Comparison of ENCODE assay signal across 5 fruit fly cellular contexts in genomic region chr3R:15250454-15250853, dm6.
TF ChIP-seq lines count a peak whose summit lies in the region.

No protein-coding gene starts in this region.

- no peak for TF ChIP-seq CTCF in whole organism, embryonic (GFP tag; optimal IDR thresholded peaks at IDR 0.05; lab: Kevin White, UChicago)

TF ChIP-seq in whole organism, adult, 20 proteins besides CTCF, POLR2A, EP300 and RAD21 (continues in another document):
- TF ChIP-seq CG11617 (GFP tag; optimal IDR thresholded peaks at IDR 0.05; lab: Kevin White, UChicago) (peak; percentile 58), ovo (GFP tag; optimal IDR thresholded peaks at IDR 0.05; lab: Kevin White, UChicago) (no peak), tj (GFP tag; optimal IDR thresholded peaks at IDR 0.05; lab: Kevin White, UChicago) (peak; percentile 19), kay (GFP tag; lab: Kevin White, UChicago; ENCODE audit: borderline replicate concordance) (no peak), CG7045 (GFP tag; optimal IDR thresholded peaks at IDR 0.05; lab: Kevin White, UChicago) (peak; percentile 57), CG7101 (tag; optimal IDR thresholded peaks at IDR 0.05; lab: Kevin White, UChicago) (peak; percentile 69), cnc (optimal IDR thresholded peaks at IDR 0.05; lab: Kevin White, UChicago) (no peak), Crg-1 (GFP tag; optimal IDR thresholded peaks at IDR 0.05; lab: Kevin White, UChicago) (no peak), cic (GFP tag; optimal IDR thresholded peaks at IDR 0.05; lab: Kevin White, UChicago) (peak; percentile 24), CG5204 (GFP tag; optimal IDR thresholded peaks at IDR 0.05; lab: Kevin White, UChicago) (peak; percentile 63), Clk (GFP tag; optimal IDR thresholded peaks at IDR 0.05; lab: Kevin White, UChicago) (peak; percentile 39), CG1620 (GFP tag; optimal IDR thresholded peaks at IDR 0.05; lab: Kevin White, UChicago) (no peak), pad (GFP tag; optimal IDR thresholded peaks at IDR 0.05; lab: Kevin White, UChicago) (peak; percentile 83), CG33017 (tag; optimal IDR thresholded peaks at IDR 0.05; lab: Kevin White, UChicago) (peak; percentile 88), CG12768 (GFP tag; optimal IDR thresholded peaks at IDR 0.05; lab: Kevin White, UChicago) (peak; percentile 51), Mnt (GFP tag; optimal IDR thresholded peaks at IDR 0.05; lab: Kevin White, UChicago) (peak; percentile 21), Hr96 (GFP tag; optimal IDR thresholded peaks at IDR 0.05; lab: Kevin White, UChicago) (no peak), CG14711 (tag; optimal IDR thresholded peaks at IDR 0.05; lab: Kevin White, UChicago) (peak; percentile 47)

TF ChIP-seq in whole organism, embryonic, 481 proteins besides CTCF, POLR2A, EP300 and RAD21 (continues in another document):
- TF ChIP-seq lilli (GFP tag; optimal IDR thresholded peaks at IDR 0.05; lab: Kevin White, UChicago) (peak; percentile 65), CG17612 (GFP tag; IDR thresholded peaks at IDR 0.05; lab: Robert Waterston, UW) (peak; percentile 52; the same call in 1 of the 2 replicates), Bdp1 (GFP tag; optimal IDR thresholded peaks at IDR 0.05; lab: Kevin White, UChicago) (peak; percentile 18), cwo (GFP tag; optimal IDR thresholded peaks at IDR 0.05; lab: Kevin White, UChicago) (peak; percentile 72), CG7928 (GFP tag; optimal IDR thresholded peaks at IDR 0.05; lab: Kevin White, UChicago) (no peak), pho (GFP tag; optimal IDR thresholded peaks at IDR 0.05; lab: Kevin White, UChicago) (peak; percentile 46), Hsf (GFP tag; optimal IDR thresholded peaks at IDR 0.05; lab: Kevin White, UChicago) (peak; percentile 45), sens (GFP tag; lab: Kevin White, UChicago) (peak; percentile 76), CG32772 (GFP tag; IDR thresholded peaks at IDR 0.05; lab: Robert Waterston, UW) (peak; percentile 69), CG17186 (GFP tag; optimal IDR thresholded peaks at IDR 0.05; lab: Kevin White, UChicago) (no peak), al (GFP tag; IDR thresholded peaks at IDR 0.05; lab: Robert Waterston, UW) (peak; percentile 57), CG8944 (GFP tag; optimal IDR thresholded peaks at IDR 0.05; lab: Kevin White, UChicago) (no peak), chif (GFP tag; optimal IDR thresholded peaks at IDR 0.05; lab: Kevin White, UChicago) (no peak), CG4424 (GFP tag; optimal IDR thresholded peaks at IDR 0.05; lab: Kevin White, UChicago) (peak; percentile 24), CG10979 (tag; optimal IDR thresholded peaks at IDR 0.05; lab: Kevin White, UChicago) (peak; percentile 45), Mad (GFP tag; optimal IDR thresholded peaks at IDR 0.05; lab: Kevin White, UChicago) (peak; percentile 11), tx (GFP tag; optimal IDR thresholded peaks at IDR 0.05; lab: Kevin White, UChicago) (no peak), crp (GFP tag; optimal IDR thresholded peaks at IDR 0.05; lab: Kevin White, UChicago) (peak in 1 of 2 experiments; percentile 2), Taf1 (GFP tag; IDR thresholded peaks at IDR 0.05; lab: Robert Waterston, UW) (peak; percentile 67)

TF ChIP-seq in whole organism, prepupa, 60 proteins besides CTCF, POLR2A, EP300 and RAD21 (continues in another document):
- TF ChIP-seq CG10631 (GFP tag; optimal IDR thresholded peaks at IDR 0.05; lab: Kevin White, UChicago) (peak; percentile 66), CG34406 (GFP tag; optimal IDR thresholded peaks at IDR 0.05; lab: Kevin White, UChicago) (no peak), CG6854 (GFP tag; optimal IDR thresholded peaks at IDR 0.05; lab: Kevin White, UChicago) (no peak), Eip93F (GFP tag; optimal IDR thresholded peaks at IDR 0.05; lab: Kevin White, UChicago) (no peak), CG3919 (GFP tag; optimal IDR thresholded peaks at IDR 0.05; lab: Kevin White, UChicago) (no peak), Sox15 (GFP tag; optimal IDR thresholded peaks at IDR 0.05; lab: Kevin White, UChicago) (no peak), fkh (GFP tag; optimal IDR thresholded peaks at IDR 0.05; lab: Kevin White, UChicago) (no peak), CG15336 (GFP tag; IDR thresholded peaks at IDR 0.05; lab: Robert Waterston, UW) (peak; percentile 76), Ets96B (tag; optimal IDR thresholded peaks at IDR 0.05; lab: Kevin White, UChicago) (no peak), Met (GFP tag; optimal IDR thresholded peaks at IDR 0.05; lab: Kevin White, UChicago) (no peak), CG4318 (GFP tag; optimal IDR thresholded peaks at IDR 0.05; lab: Kevin White, UChicago) (peak; percentile 36), Hr39 (GFP tag; optimal IDR thresholded peaks at IDR 0.05; lab: Kevin White, UChicago) (peak; percentile 21), salr (GFP tag; optimal IDR thresholded peaks at IDR 0.05; lab: Kevin White, UChicago) (no peak), CG11762 (GFP tag; optimal IDR thresholded peaks at IDR 0.05; lab: Kevin White, UChicago; ENCODE audit: insufficient read depth) (no peak), fd85E (GFP tag; optimal IDR thresholded peaks at IDR 0.05; lab: Kevin White, UChicago) (no peak), CG6163 (GFP tag; IDR thresholded peaks at IDR 0.05; lab: Robert Waterston, UW) (peak; percentile 80), CG8119 (GFP tag; IDR thresholded peaks at IDR 0.05; lab: Robert Waterston, UW) (peak; percentile 69), svp (GFP tag; lab: Kevin White, UChicago) (peak; percentile 72), topi (GFP tag; optimal IDR thresholded peaks at IDR 0.05; lab: Kevin White, UChicago) (peak; percentile 48), Blimp-1 (GFP tag; optimal IDR thresholded peaks at IDR 0.05; lab: Kevin White, UChicago) (no peak)

TF ChIP-seq in whole organism, pupa, 21 proteins besides CTCF, POLR2A, EP300 and RAD21:
- TF ChIP-seq CG12605 (GFP tag; IDR thresholded peaks at IDR 0.05; lab: Robert Waterston, UW), result peak; percentile 60
- no peak for TF ChIP-seq Snoo (tag; optimal IDR thresholded peaks at IDR 0.05; lab: Kevin White, UChicago)
- TF ChIP-seq CG4496 (GFP tag; IDR thresholded peaks at IDR 0.05; lab: Robert Waterston, UW), result peak; percentile 72; the same call in 2 of the 3 replicates
- no peak for TF ChIP-seq CG9948 (tag; optimal IDR thresholded peaks at IDR 0.05; lab: Kevin White, UChicago)
- TF ChIP-seq CG14655 (GFP tag; optimal IDR thresholded peaks at IDR 0.05; lab: Kevin White, UChicago), result no peak
- TF ChIP-seq rn (GFP tag; IDR thresholded peaks at IDR 0.05; lab: Robert Waterston, UW), result peak; percentile 56
- no peak for TF ChIP-seq CG8301 (tag; optimal IDR thresholded peaks at IDR 0.05; lab: Kevin White, UChicago)
- TF ChIP-seq Pif1A (GFP tag; optimal IDR thresholded peaks at IDR 0.05; lab: Kevin White, UChicago), result no peak
- peak; percentile 74 for TF ChIP-seq CG15710 (tag; optimal IDR thresholded peaks at IDR 0.05; lab: Kevin White, UChicago)
- no peak for TF ChIP-seq Pif1B (GFP tag; optimal IDR thresholded peaks at IDR 0.05; lab: Kevin White, UChicago)
- TF ChIP-seq CG17806 (tag; optimal IDR thresholded peaks at IDR 0.05; lab: Kevin White, UChicago), result no peak
- TF ChIP-seq EcR (GFP tag; optimal IDR thresholded peaks at IDR 0.05; lab: Kevin White, UChicago), result no peak
- TF ChIP-seq Ets98B (GFP tag; IDR thresholded peaks at IDR 0.05; lab: Robert Waterston, UW), result peak; percentile 81
- no peak for TF ChIP-seq gl (tag; optimal IDR thresholded peaks at IDR 0.05; lab: Kevin White, UChicago)
- TF ChIP-seq CG10348 (GFP tag; IDR thresholded peaks at IDR 0.05; lab: Robert Waterston, UW), result no peak
- no peak for TF ChIP-seq CG13204 (GFP tag; optimal IDR thresholded peaks at IDR 0.05; lab: Kevin White, UChicago)
- TF ChIP-seq fd96Ca (GFP tag; IDR thresholded peaks at IDR 0.05; lab: Robert Waterston, UW), result peak; percentile 67
- peak; percentile 62 for TF ChIP-seq CG8159 (tag; optimal IDR thresholded peaks at IDR 0.05; lab: Kevin White, UChicago)
- no peak for TF ChIP-seq D1 (tag; optimal IDR thresholded peaks at IDR 0.05; lab: Kevin White, UChicago)
- TF ChIP-seq CG32121 (GFP tag; IDR thresholded peaks at IDR 0.05; lab: Robert Waterston, UW), result peak; percentile 70
- peak; percentile 40 for TF ChIP-seq CG34367 (tag; optimal IDR thresholded peaks at IDR 0.05; lab: Kevin White, UChicago)
TF ChIP-seq in whole organism, pupa: peak in this region for 9.

TF ChIP-seq in whole organism, wandering third instar larva, 38 proteins besides CTCF, POLR2A, EP300 and RAD21:
- TF ChIP-seq OdsH (GFP tag; optimal IDR thresholded peaks at IDR 0.05; lab: Kevin White, UChicago) (peak; percentile 55), ey (GFP tag; optimal IDR thresholded peaks at IDR 0.05; lab: Kevin White, UChicago) (peak; percentile 37), br (GFP tag; optimal IDR thresholded peaks at IDR 0.05; lab: Kevin White, UChicago) (peak; percentile 14), sv (GFP tag; optimal IDR thresholded peaks at IDR 0.05; lab: Kevin White, UChicago) (peak; percentile 30), foxo (GFP tag; optimal IDR thresholded peaks at IDR 0.05; lab: Kevin White, UChicago) (no peak), Jra (GFP tag; optimal IDR thresholded peaks at IDR 0.05; lab: Kevin White, UChicago) (no peak), Hr83 (GFP tag; optimal IDR thresholded peaks at IDR 0.05; lab: Kevin White, UChicago; ENCODE audit: poor library complexity, severe bottlenecking) (no peak), HLH106 (tag; optimal IDR thresholded peaks at IDR 0.05; lab: Kevin White, UChicago) (peak; percentile 61), Dif (GFP tag; optimal IDR thresholded peaks at IDR 0.05; lab: Kevin White, UChicago; ENCODE audit: partially characterized antibody) (peak; percentile 11), fru (GFP tag; optimal IDR thresholded peaks at IDR 0.05; lab: Kevin White, UChicago) (peak; percentile 60), psq (GFP tag; optimal IDR thresholded peaks at IDR 0.05; lab: Kevin White, UChicago) (peak; percentile 61)
